Worm (Caenorhabditis elegans): ENCODE results near the gene cdh-9.
A peak's percentile ranks its signal among the peaks of the same experiment; 100 is the strongest.

Gene cdh-9

ce11 chrX:16594931-16595330 lies at the start of gene cdh-9:
cdh-9 (plus strand) TSS chrX:16595231.
- TF ChIP-seq elt-3 (tag; optimal IDR thresholded peaks at IDR 0.05) (no peak), Y55F3AM.14 (GFP tag; optimal IDR thresholded peaks at IDR 0.05) (no peak), skn-1 (tag; optimal IDR thresholded peaks at IDR 0.05) (no peak), nhr-25 (tag; optimal IDR thresholded peaks at IDR 0.05) (no peak), aly-2 (tag; optimal IDR thresholded peaks at IDR 0.05) (no peak), zag-1 (tag; optimal IDR thresholded peaks at IDR 0.05) (no peak)

- TF ChIP-seq snpc-4 (tag; optimal IDR thresholded peaks at IDR 0.05) (peak; percentile 47), nhr-11 (tag; optimal IDR thresholded peaks at IDR 0.05) (no peak)
Measured at ce11 chrX:16545641-16546040, 49.4 kb upstream of the cdh-9 start.

DNA sequence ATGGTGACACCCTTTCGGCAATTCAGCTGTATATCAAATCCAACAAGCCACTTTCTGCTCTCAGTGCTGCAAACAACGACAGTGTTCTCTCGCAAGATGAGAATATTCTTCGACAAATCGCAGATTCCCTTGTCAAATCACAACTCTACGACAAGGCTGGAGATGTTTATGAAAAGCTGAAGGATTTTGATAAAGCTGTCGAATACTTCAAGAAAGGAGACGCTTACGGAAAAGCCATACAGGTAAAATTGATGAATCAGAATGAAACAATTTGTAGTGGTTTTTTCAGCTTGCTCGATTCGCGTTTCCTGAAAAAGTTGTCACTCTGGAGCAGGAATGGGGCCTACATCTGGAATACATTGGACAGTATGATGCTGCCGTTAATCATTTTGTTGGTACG lies 48.9 kb upstream of the cdh-9 start:
- no peak for TF ChIP-seq ZK546.5 (tag; optimal IDR thresholded peaks at IDR 0.05)
- no peak for TF ChIP-seq ztf-11 (tag; optimal IDR thresholded peaks at IDR 0.05)
- no peak for TF ChIP-seq ztf-1 (GFP tag; conservative IDR thresholded peaks at IDR 0.05)
- no peak for TF ChIP-seq F13H6.1 (tag; optimal IDR thresholded peaks at IDR 0.05)
- no peak for TF ChIP-seq sem-4 (tag; optimal IDR thresholded peaks at IDR 0.05)
- no peak for TF ChIP-seq nhr-23 (tag; optimal IDR thresholded peaks at IDR 0.05)
- no peak for TF ChIP-seq ztf-4 (tag; optimal IDR thresholded peaks at IDR 0.05)
- no peak for TF ChIP-seq nhr-21 (tag; optimal IDR thresholded peaks at IDR 0.05)
- TF ChIP-seq sma-9 (GFP tag; optimal IDR thresholded peaks at IDR 0.05), result no peak
- TF ChIP-seq sma-9 (tag; optimal IDR thresholded peaks at IDR 0.05), result no peak
- TF ChIP-seq zag-1 (tag; optimal IDR thresholded peaks at IDR 0.05), result no peak
- TF ChIP-seq blmp-1 (tag; optimal IDR thresholded peaks at IDR 0.05; ENCODE audit: insufficient read depth), result no peak
- no peak for TF ChIP-seq crh-2 (tag; optimal IDR thresholded peaks at IDR 0.05)
- TF ChIP-seq fos-1 (tag; optimal IDR thresholded peaks at IDR 0.05), result no peak
- no peak for TF ChIP-seq lin-13 (GFP tag; optimal IDR thresholded peaks at IDR 0.05)

DNA sequence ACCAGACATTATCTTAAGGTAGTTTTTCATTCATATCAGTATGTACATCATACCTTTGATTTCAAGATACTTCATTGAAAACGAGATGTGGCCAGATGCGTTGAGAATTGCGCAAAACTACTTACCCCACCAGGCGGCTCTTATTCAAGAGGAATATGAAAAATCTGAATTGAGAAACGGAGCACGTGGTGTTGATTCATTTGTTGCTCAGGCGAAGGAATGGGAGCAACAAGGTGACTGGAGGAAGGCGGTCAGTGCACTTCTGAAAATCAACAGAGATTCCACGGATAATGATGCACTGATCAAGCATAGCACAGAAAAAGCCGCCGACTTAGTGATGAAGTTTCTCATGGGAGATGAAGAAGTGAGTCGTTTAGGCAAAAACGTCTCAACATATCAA lies 46.7 kb upstream of the cdh-9 start:
- TF ChIP-seq Y55F3AM.14 (GFP tag; optimal IDR thresholded peaks at IDR 0.05) (no peak), dmd-4 (tag; optimal IDR thresholded peaks at IDR 0.05) (no peak), R02D3.7 (tag; optimal IDR thresholded peaks at IDR 0.05) (no peak), unc-55 (GFP tag; optimal IDR thresholded peaks at IDR 0.05) (no peak), sma-3 (GFP tag; optimal IDR thresholded peaks at IDR 0.05) (no peak), nhr-23 (tag; optimal IDR thresholded peaks at IDR 0.05) (no peak), C34F6.9 (tag; optimal IDR thresholded peaks at IDR 0.05) (no peak), ama-1 (optimal IDR thresholded peaks at IDR 0.05) (no peak), crh-2 (tag; optimal IDR thresholded peaks at IDR 0.05) (no peak), zag-1 (tag; optimal IDR thresholded peaks at IDR 0.05) (no peak), elt-1 (tag; optimal IDR thresholded peaks at IDR 0.05) (no peak), nhr-12 (tag; optimal IDR thresholded peaks at IDR 0.05) (no peak), ZK546.5 (tag; optimal IDR thresholded peaks at IDR 0.05) (no peak)

ce11 chrX:16550551-16550950 lies 44.5 kb upstream of the cdh-9 start:
- no peak for TF ChIP-seq C34F6.9 (tag; optimal IDR thresholded peaks at IDR 0.05)
- TF ChIP-seq dmd-4 (tag; optimal IDR thresholded peaks at IDR 0.05), result no peak
- no peak for TF ChIP-seq lin-11 (tag; optimal IDR thresholded peaks at IDR 0.05)
- TF ChIP-seq nhr-77 (tag; optimal IDR thresholded peaks at IDR 0.05), result no peak
- peak; percentile 50 for TF ChIP-seq fos-1 (tag; optimal IDR thresholded peaks at IDR 0.05)
- TF ChIP-seq crh-2 (tag; optimal IDR thresholded peaks at IDR 0.05), result peak; percentile 35
- peak; percentile 54 for TF ChIP-seq sma-9 (GFP tag; optimal IDR thresholded peaks at IDR 0.05)
- TF ChIP-seq sma-9 (tag; optimal IDR thresholded peaks at IDR 0.05), result no peak
- no peak for TF ChIP-seq peb-1 (tag; optimal IDR thresholded peaks at IDR 0.05)
- no peak for TF ChIP-seq lsy-2 (tag; optimal IDR thresholded peaks at IDR 0.05)
- no peak for TF ChIP-seq unc-55 (GFP tag; optimal IDR thresholded peaks at IDR 0.05)
- TF ChIP-seq mdl-1 (tag; optimal IDR thresholded peaks at IDR 0.05), result no peak

DNA sequence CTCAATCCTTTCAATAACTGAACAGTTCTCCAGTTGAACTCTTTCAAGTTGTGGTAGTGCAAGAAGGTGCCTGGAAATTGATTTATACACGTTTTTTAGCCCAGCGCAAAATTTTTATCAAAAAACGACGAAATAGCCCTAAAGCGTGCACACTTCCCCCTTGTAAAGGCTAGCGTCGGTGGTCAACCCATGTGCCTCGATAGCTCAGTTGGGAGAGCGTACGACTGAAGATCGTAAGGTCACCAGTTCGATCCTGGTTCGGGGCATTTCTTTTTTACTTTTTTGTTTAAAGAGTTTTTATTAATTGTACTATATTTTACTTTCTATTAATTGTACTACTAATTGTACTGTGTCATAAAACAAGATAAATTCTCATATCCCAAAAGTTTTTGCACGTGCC lies 43.7 kb upstream of the cdh-9 start:
- TF ChIP-seq elt-1 (tag; optimal IDR thresholded peaks at IDR 0.05) (no peak), ztf-11 (tag; optimal IDR thresholded peaks at IDR 0.05) (no peak), blmp-1 (tag; optimal IDR thresholded peaks at IDR 0.05; ENCODE audit: insufficient read depth) (no peak), sma-9 (GFP tag; optimal IDR thresholded peaks at IDR 0.05) (peak; percentile 11), sma-9 (tag; optimal IDR thresholded peaks at IDR 0.05) (no peak), R02D3.7 (tag; optimal IDR thresholded peaks at IDR 0.05) (no peak), skn-1 (tag; optimal IDR thresholded peaks at IDR 0.05) (no peak), sem-4 (tag; optimal IDR thresholded peaks at IDR 0.05) (no peak), lin-39 (tag; optimal IDR thresholded peaks at IDR 0.05) (no peak), peb-1 (tag; optimal IDR thresholded peaks at IDR 0.05) (no peak), mab-5 (tag; optimal IDR thresholded peaks at IDR 0.05) (no peak), nhr-77 (tag; optimal IDR thresholded peaks at IDR 0.05) (no peak), nhr-21 (tag; optimal IDR thresholded peaks at IDR 0.05) (no peak), ceh-82 (tag; optimal IDR thresholded peaks at IDR 0.05) (no peak), dmd-4 (tag; optimal IDR thresholded peaks at IDR 0.05) (no peak), unc-39 (tag; optimal IDR thresholded peaks at IDR 0.05) (no peak), fos-1 (tag; optimal IDR thresholded peaks at IDR 0.05) (peak; percentile 32), C34F6.9 (tag; optimal IDR thresholded peaks at IDR 0.05) (peak; percentile 28), unc-55 (GFP tag; optimal IDR thresholded peaks at IDR 0.05) (peak; percentile 22), gmeb-1 (tag; optimal IDR thresholded peaks at IDR 0.05) (peak; percentile 40), zag-1 (tag; optimal IDR thresholded peaks at IDR 0.05) (no peak), nhr-11 (tag; optimal IDR thresholded peaks at IDR 0.05) (no peak), unc-62 (GFP tag; optimal IDR thresholded peaks at IDR 0.05) (no peak), sma-3 (GFP tag; optimal IDR thresholded peaks at IDR 0.05) (peak; percentile 11), crh-2 (tag; optimal IDR thresholded peaks at IDR 0.05) (no peak), nhr-129 (tag; optimal IDR thresholded peaks at IDR 0.05) (peak; percentile 41)

Measured in whole organism, L2 larva.